Worm (Caenorhabditis elegans) whole organism, L4/young adult: ENCODE measurements around the gene clk-2.

Experiments used
- dao-5 ChIP-seq: sonication (generic microtip); optimal IDR thresholded peaks from 2 replicates; lab custom pipeline; 2016; ENCODE audit warnings: missing genotype, missing genetic modification characterization, moderate library complexity, missing compliant biosample characterization
- him-1 ChIP-seq: sonication (generic microtip); optimal IDR thresholded peaks from 2 replicates; lab custom pipeline; 2016; ENCODE audit warnings: missing genotype, missing genetic modification reagents, missing genetic modification characterization, missing compliant biosample characterization

DNA sequence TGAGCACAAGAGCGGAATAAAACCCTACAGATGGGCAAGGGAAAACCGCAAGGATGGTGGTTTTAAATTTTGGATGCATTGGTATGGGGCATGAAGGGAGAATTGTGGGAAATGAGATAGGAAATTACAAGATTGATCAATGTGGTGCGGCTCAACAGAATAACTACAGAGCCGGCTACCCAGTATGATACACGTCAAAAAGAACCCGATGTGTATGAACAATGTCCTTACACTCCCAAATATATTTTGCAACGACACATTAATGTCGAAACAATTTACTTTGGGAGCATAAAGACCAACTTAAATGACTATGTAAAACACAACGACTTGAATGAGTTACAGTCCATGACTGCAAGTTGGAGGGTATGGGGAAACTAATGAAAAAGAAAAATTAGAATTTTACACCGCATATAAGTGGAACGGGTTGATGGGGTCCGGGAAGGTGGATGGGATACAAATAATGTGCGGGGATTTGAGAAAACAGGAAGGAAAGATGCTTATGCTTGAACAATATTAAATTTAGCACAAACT is 22.6 kb downstream of the clk-2 start:
- no peak for TF ChIP-seq him-1 (tag; lab: Kevin White, UChicago)
- TF ChIP-seq dao-5 (tag; lab: Kevin White, UChicago): peak; percentile 30
